Fruit fly (Drosophila melanogaster) whole organism, embryonic: ENCODE measurements around the gene CG33281.
A peak's percentile ranks its signal among the peaks of the same experiment; 100 is the strongest.

Experiments used
- Bteb2 ChIP-seq: fragments of 200-800 bp; sonication (Bioruptor generic); optimal IDR thresholded peaks from 2 replicates; lab custom pipeline; 2016; ENCODE audit warnings: missing biosample characterization, missing genetic modification characterization
- CG10274 ChIP-seq: fragments of 200-800 bp; sonication (Bioruptor generic); optimal IDR thresholded peaks from 3 replicates; lab custom pipeline; 2017; ENCODE audit warnings: missing biosample characterization, mild to moderate bottlenecking, missing genetic modification characterization
- CG11093 ChIP-seq: fragments of 200-800 bp; sonication (Bioruptor generic); IDR thresholded peaks from 3 replicates; pipeline ENCODE4 v1.3.6; 2022; ENCODE audit warnings: missing biosample characterization, missing genetic modification characterization
- CG11560 ChIP-seq: fragments of 200-800 bp; sonication (Bioruptor generic); IDR thresholded peaks from 3 replicates; pipeline ENCODE4 v1.3.6; 2022; ENCODE audit warnings: missing biosample characterization, missing genetic modification characterization
- CG12236 ChIP-seq: fragments of 200-800 bp; sonication (Bioruptor generic); optimal IDR thresholded peaks from 2 replicates; lab custom pipeline; 2016; ENCODE audit warnings: missing biosample characterization, missing genetic modification characterization
- CG1233 ChIP-seq: fragments of 200-800 bp; sonication (Bioruptor generic); optimal IDR thresholded peaks from 4 replicates; lab custom pipeline; 2018; ENCODE audit warnings: missing biosample characterization, mild to moderate bottlenecking, missing genetic modification characterization
- CG12744 ChIP-seq: fragments of 200-800 bp; sonication (Bioruptor generic); optimal IDR thresholded peaks from 2 replicates; lab custom pipeline; 2016; ENCODE audit warnings: missing biosample characterization, missing genetic modification characterization
- CG13123 ChIP-seq: fragments of 200-800 bp; sonication (Bioruptor generic); optimal IDR thresholded peaks from 2 replicates; lab custom pipeline; 2016; ENCODE audit warnings: missing biosample characterization, missing genetic modification characterization
- CG13287 ChIP-seq: fragments of 200-800 bp; sonication (Bioruptor generic); IDR thresholded peaks from 2 replicates; pipeline ENCODE4 v1.3.6; 2022; ENCODE audit warnings: missing biosample characterization, missing genetic modification characterization; ENCODE audit not compliant: partially characterized antibody
- CG15269 ChIP-seq: fragments of 200-800 bp; sonication (Bioruptor generic); optimal IDR thresholded peaks from 2 replicates; lab custom pipeline; 2018; ENCODE audit warnings: missing biosample characterization, mild to moderate bottlenecking, missing genetic modification characterization, moderate library complexity
- CG1529 ChIP-seq: fragments of 200-800 bp; sonication (Bioruptor generic); optimal IDR thresholded peaks from 3 replicates; lab custom pipeline; 2018; ENCODE audit warnings: missing biosample characterization, missing genetic modification characterization
- CG30403 ChIP-seq: fragments of 200-800 bp; sonication (Bioruptor generic); optimal IDR thresholded peaks from 3 replicates; lab custom pipeline; 2016; ENCODE audit warnings: missing biosample characterization, missing genetic modification characterization
- CG4820 ChIP-seq: fragments of 200-800 bp; sonication (Bioruptor generic); optimal IDR thresholded peaks from 3 replicates; lab custom pipeline; 2016; ENCODE audit warnings: missing biosample characterization, missing genetic modification characterization
- CG5180 ChIP-seq: fragments of 200-800 bp; sonication (Bioruptor generic); optimal IDR thresholded peaks from 3 replicates; lab custom pipeline; 2017; ENCODE audit warnings: missing biosample characterization, missing genetic modification characterization, mild to moderate bottlenecking, moderate library complexity, missing genetic modification reagents
- CG6175 ChIP-seq: fragments of 200-800 bp; sonication (Bioruptor generic); IDR thresholded peaks from 3 replicates; pipeline ENCODE4 v1.3.6; 2022; ENCODE audit warnings: missing biosample characterization, missing genetic modification characterization
- CG8290 ChIP-seq, 3 experiments: fragments of 200-800 bp; sonication (Bioruptor generic); optimal IDR thresholded peaks; 2 replicates each; lab custom pipeline; 2016 to 2019; ENCODE audit warnings: missing biosample characterization in 3 of 3, missing genetic modification characterization in 3 of 3, mild to moderate bottlenecking in 2 of 3, moderate library complexity in 1 of 3
- CG8478 ChIP-seq: fragments of >200 bp; optimal IDR thresholded peaks from 2 replicates; lab custom pipeline; 2018
- CG9437 ChIP-seq: fragments of 200-800 bp; sonication (Bioruptor generic); optimal IDR thresholded peaks from 2 replicates; lab custom pipeline; 2018; ENCODE audit warnings: missing biosample characterization, mild to moderate bottlenecking, missing genetic modification characterization
- CkIIα-i1 ChIP-seq: fragments of 200-800 bp; sonication (Bioruptor generic); IDR thresholded peaks from 2 replicates; pipeline ENCODE4 v1.3.6; 2022; ENCODE audit warnings: missing biosample characterization, missing genetic modification characterization
- Dref ChIP-seq: fragments of 200-800 bp; sonication (Bioruptor generic); IDR thresholded peaks from 2 replicates; pipeline ENCODE4 v1.3.6; 2022; ENCODE audit warnings: missing biosample characterization, missing genetic modification characterization
- H15 ChIP-seq: fragments of 200-800 bp; sonication (Bioruptor generic); IDR thresholded peaks from 3 replicates; pipeline ENCODE4 v1.3.6; 2022; ENCODE audit warnings: missing biosample characterization, missing genetic modification characterization
- H2.0 ChIP-seq: fragments of 200-800 bp; sonication (Bioruptor generic); IDR thresholded peaks from 2 replicates; pipeline ENCODE4 v1.3.6; 2022; ENCODE audit warnings: missing biosample characterization, missing genetic modification characterization
- HLH3B ChIP-seq: fragments of 200-800 bp; sonication (Bioruptor generic); IDR thresholded peaks from 2 replicates; pipeline ENCODE4 v1.3.6; 2022; ENCODE audit warnings: missing biosample characterization, missing genetic modification characterization
- Lpt ChIP-seq: fragments of >200 bp; optimal IDR thresholded peaks from 2 replicates; lab custom pipeline; 2018; ENCODE audit warnings: missing biosample characterization, missing genetic modification characterization
- MTF-1 ChIP-seq: fragments of 200-800 bp; sonication (Bioruptor generic); optimal IDR thresholded peaks from 2 replicates; lab custom pipeline; 2018; ENCODE audit warnings: missing biosample characterization, mild to moderate bottlenecking, missing genetic modification characterization, borderline replicate concordance
- Mes4 ChIP-seq: fragments of 200-800 bp; sonication (Bioruptor generic); optimal IDR thresholded peaks from 2 replicates; lab custom pipeline; 2016; ENCODE audit warnings: missing biosample characterization, missing genetic modification characterization
- NFAT ChIP-seq: fragments of 200-800 bp; sonication (Bioruptor generic); IDR thresholded peaks from 2 replicates; pipeline ENCODE4 v1.3.6; 2022; ENCODE audit warnings: missing biosample characterization, missing genetic modification characterization
- Sin3A ChIP-seq: fragments of >200 bp; optimal IDR thresholded peaks from 2 replicates; lab custom pipeline; 2018
- Sry-β ChIP-seq: fragments of 200-800 bp; sonication (Bioruptor generic); optimal IDR thresholded peaks from 2 replicates; lab custom pipeline; 2018; ENCODE audit warnings: missing biosample characterization, mild to moderate bottlenecking, missing genetic modification characterization, moderate library complexity
- Usf ChIP-seq: fragments of 200-800 bp; sonication (Bioruptor generic); optimal IDR thresholded peaks from 2 replicates; lab custom pipeline; 2017; ENCODE audit warnings: missing genotype, missing biosample characterization, missing genetic modification characterization
- Xrp1 ChIP-seq: fragments of 200-800 bp; sonication (Bioruptor generic); IDR thresholded peaks from 2 replicates; pipeline ENCODE4 v1.3.6; 2022; ENCODE audit warnings: missing biosample characterization, missing genetic modification characterization
- ase ChIP-seq: fragments of 200-800 bp; sonication (Bioruptor generic); IDR thresholded peaks from 3 replicates; pipeline ENCODE4 v1.3.6; 2022; ENCODE audit warnings: missing biosample characterization, missing genetic modification characterization
- bbx ChIP-seq: fragments of 200-800 bp; sonication (Bioruptor generic); IDR thresholded peaks from 2 replicates; pipeline ENCODE4 v1.3.6; 2022; ENCODE audit warnings: missing biosample characterization, missing genetic modification characterization; ENCODE audit not compliant: partially characterized antibody
- bcd ChIP-seq: fragments of 200-800 bp; sonication (Bioruptor generic); optimal IDR thresholded peaks from 2 replicates; lab custom pipeline; 2017; ENCODE audit warnings: missing biosample characterization, mild to moderate bottlenecking, missing genetic modification characterization
- da ChIP-seq: fragments of 200-800 bp; sonication (Bioruptor generic); optimal IDR thresholded peaks from 2 replicates; lab custom pipeline; 2016; ENCODE audit warnings: missing biosample characterization, missing genetic modification characterization
- ems ChIP-seq: fragments of 200-800 bp; sonication (Bioruptor generic); optimal IDR thresholded peaks from 3 replicates; lab custom pipeline; 2016; ENCODE audit warnings: missing biosample characterization, missing genetic modification characterization
- fd64A ChIP-seq: fragments of 200-800 bp; sonication (Bioruptor generic); optimal IDR thresholded peaks from 3 replicates; lab custom pipeline; 2018; ENCODE audit warnings: missing biosample characterization, mild to moderate bottlenecking, missing genetic modification characterization
- ftz-f1 ChIP-seq: fragments of 200-800 bp; sonication (Bioruptor generic); optimal IDR thresholded peaks from 2 replicates; lab custom pipeline; 2016; ENCODE audit warnings: missing biosample characterization, missing genetic modification characterization
- h ChIP-seq: fragments of >200 bp; optimal IDR thresholded peaks from 2 replicates; lab custom pipeline; 2017
- lola ChIP-seq, 3 experiments: fragments of >200 bp in 2 of 3; fragments of 200-800 bp in 1 of 3; sonication (Bioruptor generic) in 1 of 3; optimal IDR thresholded peaks; 2 replicates each; lab custom pipeline; 2017 to 2019; ENCODE audit warnings: missing biosample characterization in 3 of 3, missing genetic modification characterization in 3 of 3, mild to moderate bottlenecking in 1 of 3, moderate library complexity in 1 of 3
- oc ChIP-seq: fragments of 200-800 bp; sonication (Bioruptor generic); optimal IDR thresholded peaks from 2 replicates; lab custom pipeline; 2018; ENCODE audit warnings: missing biosample characterization, mild to moderate bottlenecking, missing genetic modification characterization, moderate library complexity
- odd ChIP-seq: fragments of 200-800 bp; sonication (Bioruptor generic); optimal IDR thresholded peaks from 2 replicates; lab custom pipeline; 2017; ENCODE audit warnings: missing biosample characterization, mild to moderate bottlenecking, missing genetic modification characterization
- pita ChIP-seq: fragments of 200-800 bp; sonication (Bioruptor generic); optimal IDR thresholded peaks from 2 replicates; lab custom pipeline; 2017; ENCODE audit warnings: missing biosample characterization, mild to moderate bottlenecking, missing genetic modification characterization
- rib ChIP-seq: fragments of 200-800 bp; sonication (Bioruptor generic); IDR thresholded peaks from 2 replicates; pipeline ENCODE4 v1.3.6; 2022; ENCODE audit warnings: missing biosample characterization, missing genetic modification characterization
- schlank ChIP-seq: fragments of 200-800 bp; sonication (Bioruptor generic); optimal IDR thresholded peaks from 2 replicates; lab custom pipeline; 2018; ENCODE audit warnings: missing biosample characterization, mild to moderate bottlenecking, missing genetic modification characterization
- slou ChIP-seq: fragments of 200-800 bp; sonication (Bioruptor generic); optimal IDR thresholded peaks from 3 replicates; lab custom pipeline; 2016; ENCODE audit warnings: missing biosample characterization, missing genetic modification characterization
- sqz ChIP-seq: fragments of 200-800 bp; sonication (Bioruptor generic); optimal IDR thresholded peaks from 3 replicates; lab custom pipeline; 2018; ENCODE audit warnings: missing biosample characterization, mild to moderate bottlenecking, missing genetic modification characterization
- sug ChIP-seq: fragments of 200-800 bp; optimal IDR thresholded peaks from 2 replicates; lab custom pipeline; 2019; ENCODE audit warnings: missing biosample characterization, mild to moderate bottlenecking, missing genetic modification characterization, moderate library complexity
- tup ChIP-seq: fragments of 200-800 bp; sonication (Bioruptor generic); optimal IDR thresholded peaks from 2 replicates; lab custom pipeline; 2016; ENCODE audit warnings: missing biosample characterization, mild to moderate bottlenecking, missing genetic modification characterization, moderate library complexity
- wor ChIP-seq: fragments of 200-800 bp; sonication (Bioruptor generic); IDR thresholded peaks from 2 replicates; pipeline ENCODE4 v1.3.6; 2022; ENCODE audit warnings: missing biosample characterization, missing genetic modification characterization
- zen2 ChIP-seq: fragments of 200-800 bp; sonication (Bioruptor generic); IDR thresholded peaks from 3 replicates; pipeline ENCODE4 v1.3.6; 2022; ENCODE audit warnings: missing biosample characterization, missing genetic modification characterization; ENCODE audit not compliant: partially characterized antibody
- zfh2 ChIP-seq: fragments of 200-800 bp; sonication (Bioruptor generic); optimal IDR thresholded peaks from 2 replicates; lab custom pipeline; 2016; ENCODE audit warnings: missing biosample characterization, missing genetic modification characterization

CG33281 gene

dm6 chr2L:3319731-3320295, 4.2 kb upstream of the CG33281 start, which contains the start of the genes Fign and CG8837 (continued):
- TF ChIP-seq da (no peak), Mes4 (GFP tag; lab: Kevin White, UChicago) (no peak), CG12744 (GFP tag; lab: Kevin White, UChicago) (no peak), CG11560 (tag; lab: Robert Waterston, UW) (no peak), wor (GFP tag; lab: Robert Waterston, UW) (no peak), CG5180 (GFP tag; lab: Kevin White, UChicago) (no peak), Lpt (no peak), lola (GFP tag; optimal IDR thresholded peaks at IDR 0.05; lab: Kevin White, UChicago) (peak in 1 of 3 experiments; percentile 76), Sry-β (no peak), h (no peak), CG11093 (no peak), CG12236 (GFP tag; lab: Kevin White, UChicago) (no peak), CG13123 (GFP tag; lab: Kevin White, UChicago) (no peak), odd (GFP tag; lab: Kevin White, UChicago) (no peak), pita (GFP tag; lab: Kevin White, UChicago) (peak; percentile 40), CG1233 (GFP tag; lab: Kevin White, UChicago) (no peak), CG8290 (GFP tag; optimal IDR thresholded peaks at IDR 0.05; lab: Kevin White, UChicago) (no peak), CG8290 (tag; optimal IDR thresholded peaks at IDR 0.05; lab: Kevin White, UChicago) (no peak), sqz (GFP tag; lab: Kevin White, UChicago) (no peak), CG9437 (GFP tag; lab: Kevin White, UChicago) (no peak), CG10274 (GFP tag; lab: Kevin White, UChicago) (no peak), Usf (no peak), zen2 (GFP tag; lab: Robert Waterston, UW) (peak; percentile 82; the same call in 2 of the 3 replicates), slou (GFP tag; lab: Kevin White, UChicago) (no peak), CG6175 (no peak), CG13287 (GFP tag; lab: Robert Waterston, UW) (peak; percentile 87), sug (tag; lab: Kevin White, UChicago) (no peak), NFAT (GFP tag; lab: Robert Waterston, UW) (no peak), tup (GFP tag; lab: Kevin White, UChicago) (no peak), CG1529 (GFP tag; lab: Kevin White, UChicago) (no peak), Sin3A (lab: Kevin White, UChicago) (no peak), H2.0 (GFP tag; lab: Robert Waterston, UW) (no peak), MTF-1 (GFP tag; lab: Kevin White, UChicago) (no peak), fd64A (GFP tag; lab: Kevin White, UChicago) (no peak), bcd (no peak), HLH3B (GFP tag; lab: Robert Waterston, UW) (no peak), CkIIα-i1 (GFP tag; lab: Robert Waterston, UW) (no peak), rib (GFP tag; lab: Robert Waterston, UW) (no peak), Dref (GFP tag; lab: Robert Waterston, UW) (peak; percentile 98), CG30403 (GFP tag; lab: Kevin White, UChicago) (no peak), CG8478 (lab: Kevin White, UChicago) (no peak), ftz-f1 (GFP tag; lab: Kevin White, UChicago) (no peak), ems (GFP tag; lab: Kevin White, UChicago) (no peak), schlank (tag; lab: Kevin White, UChicago) (no peak), Xrp1 (GFP tag; lab: Robert Waterston, UW) (no peak), oc (tag; lab: Kevin White, UChicago) (no peak), bbx (GFP tag; lab: Robert Waterston, UW) (peak; percentile 87), Bteb2 (GFP tag; lab: Kevin White, UChicago) (no peak), H15 (no peak), CG15269 (tag; lab: Kevin White, UChicago) (no peak), CG4820 (GFP tag; lab: Kevin White, UChicago) (no peak), zfh2 (no peak), ase (GFP tag; lab: Robert Waterston, UW) (no peak)
